Fruit fly (Drosophila melanogaster) whole organism, embryonic: ENCODE data around the gene CG12448.

Source experiments
- Asciz ChIP-seq: fragments of 200-800 bp; sonication (Bioruptor generic); optimal IDR thresholded peaks from 2 replicates; lab custom pipeline; 2017; ENCODE audit warnings: missing biosample characterization, mild to moderate bottlenecking, missing genetic modification characterization, missing genetic modification reagents
- CG10654 ChIP-seq: fragments of 200-800 bp; sonication (Bioruptor generic); optimal IDR thresholded peaks from 2 replicates; lab custom pipeline; 2016; ENCODE audit warnings: missing biosample characterization, missing genetic modification characterization
- CG11695 ChIP-seq: fragments of 200-800 bp; sonication (Bioruptor generic); IDR thresholded peaks from 3 replicates; pipeline ENCODE4 v1.3.6; 2022; ENCODE audit warnings: missing biosample characterization, missing genetic modification characterization
- CG12299 ChIP-seq: fragments of 200-800 bp; sonication (Bioruptor generic); optimal IDR thresholded peaks from 2 replicates; lab custom pipeline; 2018; ENCODE audit warnings: missing biosample characterization, mild to moderate bottlenecking, missing genetic modification characterization
- CG12942 ChIP-seq: fragments of 200-800 bp; sonication (Bioruptor generic); optimal IDR thresholded peaks from 3 replicates; lab custom pipeline; 2016; ENCODE audit warnings: missing biosample characterization, missing genetic modification characterization
- CG13287 ChIP-seq: fragments of 200-800 bp; sonication (Bioruptor generic); IDR thresholded peaks from 2 replicates; pipeline ENCODE4 v1.3.6; 2022; ENCODE audit warnings: missing biosample characterization, missing genetic modification characterization; ENCODE audit not compliant: partially characterized antibody
- CG14050 ChIP-seq: fragments of 200-800 bp; sonication (Bioruptor generic); IDR thresholded peaks from 3 replicates; pipeline ENCODE4 v1.3.6; 2022; ENCODE audit warnings: missing biosample characterization, missing genetic modification characterization
- CG1529 ChIP-seq: fragments of 200-800 bp; sonication (Bioruptor generic); optimal IDR thresholded peaks from 3 replicates; lab custom pipeline; 2018; ENCODE audit warnings: missing biosample characterization, missing genetic modification characterization
- CG17568 ChIP-seq: fragments of 200-800 bp; sonication (Bioruptor generic); optimal IDR thresholded peaks from 2 replicates; lab custom pipeline; 2018; ENCODE audit warnings: missing biosample characterization, mild to moderate bottlenecking, missing genetic modification characterization, moderate library complexity
- CG18764 ChIP-seq: fragments of 200-800 bp; sonication (Bioruptor generic); optimal IDR thresholded peaks from 3 replicates; lab custom pipeline; 2016; ENCODE audit warnings: missing biosample characterization, missing genetic modification characterization
- CG32532 ChIP-seq: fragments of 200-800 bp; sonication (Bioruptor generic); IDR thresholded peaks from 2 replicates; pipeline ENCODE4 v1.3.6; 2022; ENCODE audit warnings: missing biosample characterization, missing genetic modification characterization
- CG3281 ChIP-seq: fragments of 200-800 bp; sonication (Bioruptor generic); optimal IDR thresholded peaks from 3 replicates; lab custom pipeline; 2017; ENCODE audit warnings: missing biosample characterization, mild to moderate bottlenecking, missing genetic modification characterization
- CG33213 ChIP-seq: fragments of 200-800 bp; sonication (Bioruptor generic); optimal IDR thresholded peaks from 3 replicates; lab custom pipeline; 2016; ENCODE audit warnings: missing biosample characterization, missing genetic modification characterization
- CG3407 ChIP-seq: fragments of 200-800 bp; sonication (Bioruptor generic); optimal IDR thresholded peaks from 2 replicates; lab custom pipeline; 2018; ENCODE audit warnings: missing biosample characterization, mild to moderate bottlenecking, missing genetic modification characterization
- CG4730 ChIP-seq: fragments of 200-800 bp; sonication (Bioruptor generic); IDR thresholded peaks from 2 replicates; pipeline ENCODE4 v1.3.6; 2022; ENCODE audit warnings: missing biosample characterization, missing genetic modification characterization
- CG6254 ChIP-seq: fragments of 200-800 bp; sonication (Bioruptor generic); optimal IDR thresholded peaks from 3 replicates; lab custom pipeline; 2017; ENCODE audit warnings: mild to moderate bottlenecking, missing biosample characterization, missing genetic modification reagents, missing genetic modification characterization
- CG6813 ChIP-seq: fragments of 200-800 bp; sonication (Bioruptor generic); optimal IDR thresholded peaks from 2 replicates; lab custom pipeline; 2017; ENCODE audit warnings: missing biosample characterization, missing genetic modification characterization, mild to moderate bottlenecking, moderate library complexity, missing genetic modification reagents
- CG7271 ChIP-seq: fragments of 200-800 bp; sonication (Bioruptor generic); optimal IDR thresholded peaks from 2 replicates; lab custom pipeline; 2018; ENCODE audit warnings: missing biosample characterization, mild to moderate bottlenecking, missing genetic modification characterization, moderate library complexity
- Camta ChIP-seq: fragments of 200-800 bp; sonication (Bioruptor generic); optimal IDR thresholded peaks from 2 replicates; lab custom pipeline; 2016; ENCODE audit warnings: missing biosample characterization, missing genetic modification characterization
- Dp ChIP-seq: fragments of 200-800 bp; sonication (Bioruptor generic); optimal IDR thresholded peaks from 2 replicates; lab custom pipeline; 2018; ENCODE audit warnings: missing biosample characterization, mild to moderate bottlenecking, missing genetic modification characterization, moderate library complexity
- Ets65A ChIP-seq: fragments of 200-800 bp; sonication (Bioruptor generic); peaks from one replicate; lab custom pipeline; 2016; ENCODE audit warnings: missing biosample characterization, missing genetic modification characterization
- Hr51 ChIP-seq, 2 experiments: fragments of 200-800 bp; sonication (Bioruptor generic); optimal IDR thresholded peaks; 2 replicates in 1 of 2; 3 replicates in 1 of 2; lab custom pipeline; 2016 to 2018; ENCODE audit warnings: missing biosample characterization in 2 of 2, missing genetic modification characterization in 2 of 2, mild to moderate bottlenecking in 1 of 2, moderate library complexity in 1 of 2
- Hr78 ChIP-seq, 2 experiments: fragments of 200-800 bp in 1 of 2; fragments of >200 bp in 1 of 2; sonication (Bioruptor generic) in 1 of 2; optimal IDR thresholded peaks; 2 replicates each; lab custom pipeline; 2017 to 2019; ENCODE audit warnings: missing biosample characterization in 2 of 2, missing genetic modification characterization in 2 of 2, mild to moderate bottlenecking in 1 of 2, moderate library complexity in 1 of 2
- Med ChIP-seq: fragments of 200-800 bp; sonication (Bioruptor generic); peaks from one replicate; lab custom pipeline; 2016; ENCODE audit warnings: missing biosample characterization, missing genetic modification characterization, mild to moderate bottlenecking, inconsistent platforms, moderate library complexity
- Nf-YB ChIP-seq: fragments of 200-800 bp; sonication (Bioruptor generic); optimal IDR thresholded peaks from 3 replicates; lab custom pipeline; 2019; ENCODE audit warnings: missing biosample characterization, mild to moderate bottlenecking, missing genetic modification characterization, moderate library complexity
- Sox102F ChIP-seq: fragments of 200-800 bp; sonication (Bioruptor generic); optimal IDR thresholded peaks from 2 replicates; lab custom pipeline; 2018; ENCODE audit warnings: missing biosample characterization, mild to moderate bottlenecking, missing genetic modification characterization, moderate library complexity
- ap ChIP-seq: fragments of 200-800 bp; sonication (Bioruptor generic); IDR thresholded peaks from 2 replicates; pipeline ENCODE4 v1.3.6; 2022; ENCODE audit warnings: missing biosample characterization, missing genetic modification characterization
- bsh ChIP-seq, 2 experiments: fragments of 200-800 bp; sonication (Bioruptor generic); optimal IDR thresholded peaks; 2 replicates each; lab custom pipeline; 2017 to 2018; ENCODE audit warnings: mild to moderate bottlenecking in 2 of 2, missing biosample characterization in 2 of 2, missing genetic modification characterization in 2 of 2, moderate library complexity in 1 of 2
- chm ChIP-seq: fragments of 200-800 bp; sonication (Bioruptor generic); IDR thresholded peaks from 2 replicates; pipeline ENCODE4 v1.3.6; 2022; ENCODE audit warnings: missing biosample characterization, missing genetic modification characterization
- cwo ChIP-seq: fragments of 200-800 bp; sonication (Bioruptor generic); optimal IDR thresholded peaks from 3 replicates; lab custom pipeline; 2017; ENCODE audit warnings: missing biosample characterization, missing genetic modification characterization, mild to moderate bottlenecking, moderate library complexity, missing genetic modification reagents
- ewg ChIP-seq: fragments of 200-800 bp; sonication (Bioruptor generic); optimal IDR thresholded peaks from 3 replicates; lab custom pipeline; 2017; ENCODE audit warnings: mild to moderate bottlenecking, missing biosample characterization, missing genetic modification reagents, missing genetic modification characterization
- fd64A ChIP-seq: fragments of 200-800 bp; sonication (Bioruptor generic); optimal IDR thresholded peaks from 3 replicates; lab custom pipeline; 2018; ENCODE audit warnings: missing biosample characterization, mild to moderate bottlenecking, missing genetic modification characterization
- fru ChIP-seq: fragments of >200 bp; optimal IDR thresholded peaks from 2 replicates; lab custom pipeline; 2017
- ftz-f1 ChIP-seq: fragments of 200-800 bp; sonication (Bioruptor generic); optimal IDR thresholded peaks from 2 replicates; lab custom pipeline; 2016; ENCODE audit warnings: missing biosample characterization, missing genetic modification characterization
- gcm ChIP-seq: fragments of 200-800 bp; sonication (Bioruptor generic); optimal IDR thresholded peaks from 2 replicates; lab custom pipeline; 2019; ENCODE audit warnings: missing biosample characterization, mild to moderate bottlenecking, missing genetic modification characterization, moderate library complexity
- gsb ChIP-seq: fragments of 200-800 bp; sonication (Bioruptor generic); IDR thresholded peaks from 2 replicates; pipeline ENCODE4 v1.3.6; 2022; ENCODE audit warnings: missing biosample characterization, missing genetic modification characterization
- h ChIP-seq: fragments of >200 bp; optimal IDR thresholded peaks from 2 replicates; lab custom pipeline; 2017
- hb ChIP-seq: fragments of 200-800 bp; sonication (Bioruptor generic); IDR thresholded peaks from 3 replicates; pipeline ENCODE4 v1.3.6; 2022; ENCODE audit warnings: missing biosample characterization, missing genetic modification characterization; ENCODE audit not compliant: partially characterized antibody
- jing ChIP-seq: fragments of 200-800 bp; sonication (Bioruptor generic); optimal IDR thresholded peaks from 2 replicates; lab custom pipeline; 2018; ENCODE audit warnings: missing biosample characterization, mild to moderate bottlenecking, missing genetic modification characterization
- kni ChIP-seq: fragments of 200-800 bp; sonication (Bioruptor generic); optimal IDR thresholded peaks from 3 replicates; lab custom pipeline; 2017; ENCODE audit warnings: mild to moderate bottlenecking, missing biosample characterization, missing genetic modification reagents, missing genetic modification characterization
- lola ChIP-seq, 3 experiments: fragments of >200 bp in 2 of 3; fragments of 200-800 bp in 1 of 3; sonication (Bioruptor generic) in 1 of 3; optimal IDR thresholded peaks; 2 replicates each; lab custom pipeline; 2017 to 2019; ENCODE audit warnings: missing biosample characterization in 3 of 3, missing genetic modification characterization in 3 of 3, mild to moderate bottlenecking in 1 of 3, moderate library complexity in 1 of 3
- sd ChIP-seq: fragments of 200-800 bp; sonication (Bioruptor generic); optimal IDR thresholded peaks from 3 replicates; lab custom pipeline; 2018; ENCODE audit warnings: missing biosample characterization, mild to moderate bottlenecking, missing genetic modification characterization, moderate library complexity
- sens ChIP-seq: fragments of 200-800 bp; sonication (Bioruptor generic); peaks from one replicate; lab custom pipeline; 2016; ENCODE audit warnings: missing biosample characterization, missing genetic modification characterization
- sug ChIP-seq: fragments of 200-800 bp; optimal IDR thresholded peaks from 2 replicates; lab custom pipeline; 2019; ENCODE audit warnings: missing biosample characterization, mild to moderate bottlenecking, missing genetic modification characterization, moderate library complexity
- vnd ChIP-seq: fragments of 200-800 bp; sonication (Bioruptor generic); IDR thresholded peaks from 3 replicates; pipeline ENCODE4 v1.3.6; 2022; ENCODE audit warnings: missing biosample characterization, missing genetic modification characterization; ENCODE audit not compliant: partially characterized antibody
- z ChIP-seq: fragments of 200-800 bp; sonication (Bioruptor generic); IDR thresholded peaks from 3 replicates; pipeline ENCODE4 v1.3.6; 2022; ENCODE audit warnings: missing biosample characterization, missing genetic modification characterization

Gene CG12448

DNA sequence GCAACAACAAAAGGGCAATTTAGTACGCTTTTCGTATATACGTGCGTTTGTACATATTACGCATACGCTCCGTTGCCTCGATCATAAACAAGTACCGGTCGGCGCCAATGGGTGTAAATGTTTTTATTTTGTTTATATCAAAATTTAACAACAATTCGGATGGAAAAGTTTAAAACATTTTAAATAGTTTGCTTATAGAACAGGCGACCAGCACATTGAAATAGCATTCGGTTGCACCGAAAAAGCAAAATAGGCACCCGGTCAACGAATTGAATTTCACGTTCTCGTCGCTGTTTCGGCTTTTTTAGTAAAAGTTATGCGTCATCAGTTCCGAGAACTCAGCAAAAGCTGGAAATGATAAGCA is 27.6 kb upstream of the CG12448 start (continued):
- TF ChIP-seq cwo, result peak; percentile 69
- no peak for TF ChIP-seq bsh (GFP tag; optimal IDR thresholded peaks at IDR 0.05; lab: Kevin White, UChicago)
- no peak for TF ChIP-seq CG17568 (GFP tag; lab: Kevin White, UChicago)
- 0 out of 2 replicates have a peak, but pooled peaks have one; percentile 4 for TF ChIP-seq CG32532
- peak; percentile 28 for TF ChIP-seq CG12299 (tag; lab: Kevin White, UChicago)
- TF ChIP-seq CG10654 (GFP tag; lab: Kevin White, UChicago), result no peak
- TF ChIP-seq kni (GFP tag; lab: Kevin White, UChicago), result peak; percentile 75
- TF ChIP-seq sd, result peak; percentile 55

DNA sequence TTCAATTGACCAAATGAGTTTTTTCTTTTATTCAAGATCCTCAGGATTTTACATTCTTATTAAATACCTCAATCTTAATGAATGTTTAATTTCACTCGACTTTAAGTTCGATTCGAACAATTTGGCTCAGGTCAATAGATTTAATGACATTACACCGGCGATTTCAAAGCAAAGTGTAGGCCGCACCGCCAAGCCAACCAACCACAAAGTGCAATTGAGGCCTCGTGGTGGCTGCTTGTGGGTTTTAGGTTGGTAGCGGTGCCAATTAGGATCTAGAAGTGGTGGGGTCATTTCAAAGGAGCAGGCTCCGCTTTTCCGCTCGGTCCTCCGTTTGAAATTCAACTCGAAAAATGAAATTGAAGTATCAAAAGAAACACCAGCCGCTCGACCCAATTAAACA is 24.7 kb upstream of the CG12448 start, which contains the start of gene CG13244:
CG13244 (plus strand) TSS at position 301 of the 400 bp plus-strand sequence.
- TF ChIP-seq Nf-YB (GFP tag; lab: Kevin White, UChicago) (no peak), Med (no peak), sug (tag; lab: Kevin White, UChicago) (no peak), gsb (GFP tag; lab: Robert Waterston, UW) (no peak), CG1529 (no peak), CG3407 (GFP tag; lab: Kevin White, UChicago) (no peak), Ets65A (peak; percentile 41), CG12942 (GFP tag; lab: Kevin White, UChicago) (no peak), CG14050 (GFP tag; lab: Robert Waterston, UW) (no peak)

DNA sequence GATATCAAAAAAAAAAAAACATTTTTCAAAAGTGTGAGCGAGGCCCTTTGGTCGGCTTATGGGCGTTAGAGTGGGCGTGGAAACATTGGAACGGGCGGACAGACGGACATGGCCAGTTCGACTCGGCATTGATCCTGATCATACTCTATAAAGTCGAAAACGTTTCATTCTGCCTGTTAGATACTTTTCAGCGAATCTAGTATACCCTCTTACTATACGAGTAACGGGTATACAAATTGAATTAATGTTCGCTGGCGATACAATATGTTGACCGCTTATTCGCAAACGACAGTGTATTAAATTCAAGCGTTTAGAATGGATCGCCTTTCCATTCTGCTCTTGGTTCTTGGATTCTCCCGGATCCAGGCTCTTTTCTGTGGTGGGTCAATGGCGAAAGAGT is 18.1 kb upstream of the CG12448 start, which contains the start of gene CG4793:
CG4793 (plus strand) TSS at position 301 of the 400 bp plus-strand sequence.
- TF ChIP-seq CG18764 (GFP tag; lab: Kevin White, UChicago) (no peak), ftz-f1 (GFP tag; lab: Kevin White, UChicago) (no peak), z (GFP tag; lab: Robert Waterston, UW) (no peak), CG4730 (GFP tag; lab: Robert Waterston, UW) (no peak), Hr51 (GFP tag; optimal IDR thresholded peaks at IDR 0.05; lab: Kevin White, UChicago) (no peak), sens (no peak), Asciz (GFP tag; lab: Kevin White, UChicago) (no peak), vnd (no peak), Sox102F (GFP tag; lab: Kevin White, UChicago) (no peak), CG7271 (tag; lab: Kevin White, UChicago) (no peak), Camta (GFP tag; lab: Kevin White, UChicago) (no peak), lola (GFP tag; optimal IDR thresholded peaks at IDR 0.05; lab: Kevin White, UChicago) (no peak), Dp (no peak), CG13287 (GFP tag; lab: Robert Waterston, UW) (no peak), CG6813 (GFP tag; lab: Kevin White, UChicago) (no peak), CG11695 (GFP tag; lab: Robert Waterston, UW) (no peak)

DNA sequence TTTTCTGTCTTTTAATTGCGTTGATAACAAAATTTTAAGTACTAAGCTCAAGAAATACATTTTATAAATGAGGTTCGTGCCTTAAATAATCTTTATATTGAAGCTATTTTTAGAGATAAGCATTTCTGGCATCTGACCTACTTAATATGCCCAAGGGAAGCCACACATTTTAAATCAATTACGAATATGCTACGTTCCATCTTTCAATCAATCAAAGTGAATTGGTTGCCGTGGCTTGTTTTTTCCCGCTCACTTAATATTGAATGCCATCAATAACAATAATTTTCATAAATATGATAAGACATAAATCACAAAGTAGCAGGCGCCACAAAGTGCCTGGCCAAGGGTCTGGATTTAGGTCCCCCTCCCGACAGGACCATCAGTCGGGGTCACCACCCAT is 5.1 kb upstream of the CG12448 start:
- TF ChIP-seq CG33213 (GFP tag; lab: Kevin White, UChicago) (no peak), Nf-YB (GFP tag; lab: Kevin White, UChicago) (no peak), jing (no peak), CG3281 (GFP tag; lab: Kevin White, UChicago) (no peak), hb (GFP tag; lab: Robert Waterston, UW) (no peak), ap (GFP tag; lab: Robert Waterston, UW) (no peak), Hr78 (GFP tag; optimal IDR thresholded peaks at IDR 0.05; lab: Kevin White, UChicago) (no peak), CG6254 (no peak), chm (GFP tag; lab: Robert Waterston, UW) (no peak), fru (lab: Kevin White, UChicago) (no peak), fd64A (GFP tag; lab: Kevin White, UChicago) (no peak), CG32532 (no peak), gcm (GFP tag; lab: Kevin White, UChicago) (no peak), ewg (no peak), h (no peak)
